Worm (Caenorhabditis elegans) whole organism, mixed stage, embryonic: Measurements from ENCODE around the gene C54C6.7.
A peak's percentile ranks its signal among the peaks of the same experiment; 100 is the strongest.

Source experiments
- M03D4.4 ChIP-seq: sonication (generic microtip); optimal IDR thresholded peaks from 2 replicates; lab custom pipeline; 2017; ENCODE audit warnings: mild to moderate bottlenecking, missing genetic modification characterization, missing compliant biosample characterization
- blmp-1 ChIP-seq: fragments of 150-350 bp; optimal IDR thresholded peaks from 2 replicates; lab custom pipeline; 2014; ENCODE audit warnings: missing biosample characterization, missing genetic modification characterization
- ceh-39 ChIP-seq: fragments of 150-350 bp; optimal IDR thresholded peaks from 2 replicates; lab custom pipeline; 2014; ENCODE audit warnings: missing biosample characterization, missing genetic modification characterization
- ceh-43 ChIP-seq: fragments of 200-800 bp; sonication (Bioruptor generic); optimal IDR thresholded peaks from 2 replicates; lab custom pipeline; 2018; ENCODE audit warnings: mild to moderate bottlenecking, missing genetic modification characterization, moderate library complexity, missing compliant biosample characterization
- ceh-83 ChIP-seq: fragments of 200-800 bp; sonication (Bioruptor generic); optimal IDR thresholded peaks from 2 replicates; lab custom pipeline; 2018; ENCODE audit warnings: mild to moderate bottlenecking, missing genetic modification characterization, missing compliant biosample characterization
- ces-1 ChIP-seq: fragments of 150-350 bp; optimal IDR thresholded peaks from 2 replicates; lab custom pipeline; 2014; ENCODE audit warnings: missing biosample characterization, missing genetic modification reagents, missing genetic modification characterization
- cnd-1 ChIP-seq: fragments of 200-800 bp; sonication (Bioruptor generic); optimal IDR thresholded peaks from 2 replicates; lab custom pipeline; 2018; ENCODE audit warnings: mild to moderate bottlenecking, missing genetic modification characterization, missing compliant biosample characterization
- drap-1 ChIP-seq: fragments of 200-800 bp; sonication (Bioruptor generic); optimal IDR thresholded peaks from 3 replicates; lab custom pipeline; 2018; ENCODE audit warnings: mild to moderate bottlenecking, missing genetic modification characterization, missing compliant biosample characterization
- elt-1 ChIP-seq: sonication (generic microtip); optimal IDR thresholded peaks from 2 replicates; lab custom pipeline; 2017; ENCODE audit warnings: missing genetic modification characterization, mild to moderate bottlenecking, missing compliant biosample characterization, antibody characterized with exemption, moderate library complexity, borderline replicate concordance; ENCODE audit not compliant: insufficient read depth
- lin-32 ChIP-seq: fragments of 200-800 bp; sonication (Bioruptor generic); optimal IDR thresholded peaks from 2 replicates; lab custom pipeline; 2018; ENCODE audit warnings: mild to moderate bottlenecking, missing genetic modification characterization, missing compliant biosample characterization
- lsy-2 ChIP-seq: fragments of 150-350 bp; optimal IDR thresholded peaks from 2 replicates; lab custom pipeline; 2014; ENCODE audit warnings: missing biosample characterization, missing genetic modification characterization
- mab-5 ChIP-seq: fragments of 150-350 bp; optimal IDR thresholded peaks from 2 replicates; lab custom pipeline; 2014; ENCODE audit warnings: missing biosample characterization, missing genetic modification characterization
- mep-1 ChIP-seq: fragments of 150-350 bp; optimal IDR thresholded peaks from 2 replicates; lab custom pipeline; 2017; ENCODE audit warnings: missing biosample characterization, missing genetic modification reagents, missing genetic modification characterization, inconsistent platforms
- nhr-12 ChIP-seq: fragments of 150-350 bp; optimal IDR thresholded peaks from 2 replicates; lab custom pipeline; 2014; ENCODE audit warnings: missing biosample characterization, missing genetic modification characterization
- nhr-2 ChIP-seq: fragments of 150-350 bp; optimal IDR thresholded peaks from 2 replicates; lab custom pipeline; 2014; ENCODE audit warnings: missing biosample characterization, missing genetic modification characterization
- nhr-237 ChIP-seq: fragments of 150-350 bp; optimal IDR thresholded peaks from 2 replicates; lab custom pipeline; 2014; ENCODE audit warnings: missing biosample characterization, missing genetic modification characterization
- nhr-28 ChIP-seq: fragments of 150-350 bp; optimal IDR thresholded peaks from 2 replicates; lab custom pipeline; 2014; ENCODE audit warnings: missing biosample characterization, missing genetic modification characterization
- nhr-76 ChIP-seq: sonication (generic microtip); optimal IDR thresholded peaks from 2 replicates; lab custom pipeline; 2017; ENCODE audit warnings: missing biosample characterization, missing genetic modification characterization
- pha-4 ChIP-seq: fragments of 150-350 bp; optimal IDR thresholded peaks from 2 replicates; lab custom pipeline; 2018; ENCODE audit warnings: missing biosample characterization, missing genetic modification reagents, missing genetic modification characterization
- sem-2 ChIP-seq: fragments of 200-800 bp; sonication (Bioruptor generic); optimal IDR thresholded peaks from 2 replicates; lab custom pipeline; 2018; ENCODE audit warnings: mild to moderate bottlenecking, missing genetic modification characterization, missing compliant biosample characterization
- snpc-4 ChIP-seq: fragments of 150-350 bp; optimal IDR thresholded peaks from 2 replicates; lab custom pipeline; 2014; ENCODE audit warnings: missing biosample characterization, missing genetic modification characterization
- sptf-1 ChIP-seq: sonication (generic microtip); optimal IDR thresholded peaks from 2 replicates; lab custom pipeline; 2017; ENCODE audit warnings: mild to moderate bottlenecking, missing genetic modification characterization, moderate library complexity, missing compliant biosample characterization
- tbx-8 ChIP-seq: fragments of 200-800 bp; sonication (Bioruptor generic); optimal IDR thresholded peaks from 2 replicates; lab custom pipeline; 2018; ENCODE audit warnings: mild to moderate bottlenecking, missing genetic modification characterization, moderate library complexity, missing compliant biosample characterization
- unc-120 ChIP-seq: sonication (generic microtip); optimal IDR thresholded peaks from 2 replicates; lab custom pipeline; 2017; ENCODE audit warnings: missing genetic modification characterization, missing compliant biosample characterization; ENCODE audit not compliant: poor library complexity, severe bottlenecking
- unc-39 ChIP-seq: fragments of 150-350 bp; optimal IDR thresholded peaks from 2 replicates; lab custom pipeline; 2014; ENCODE audit warnings: missing biosample characterization, missing genetic modification characterization
- unc-62 ChIP-seq: fragments of 150-350 bp; optimal IDR thresholded peaks from 2 replicates; lab custom pipeline; 2014; ENCODE audit warnings: missing biosample characterization, missing genetic modification reagents, missing genetic modification characterization
- zip-8 ChIP-seq: fragments of 150-350 bp; optimal IDR thresholded peaks from 2 replicates; lab custom pipeline; 2014; ENCODE audit warnings: missing biosample characterization, missing genetic modification characterization

The C54C6.7 gene

DNA sequence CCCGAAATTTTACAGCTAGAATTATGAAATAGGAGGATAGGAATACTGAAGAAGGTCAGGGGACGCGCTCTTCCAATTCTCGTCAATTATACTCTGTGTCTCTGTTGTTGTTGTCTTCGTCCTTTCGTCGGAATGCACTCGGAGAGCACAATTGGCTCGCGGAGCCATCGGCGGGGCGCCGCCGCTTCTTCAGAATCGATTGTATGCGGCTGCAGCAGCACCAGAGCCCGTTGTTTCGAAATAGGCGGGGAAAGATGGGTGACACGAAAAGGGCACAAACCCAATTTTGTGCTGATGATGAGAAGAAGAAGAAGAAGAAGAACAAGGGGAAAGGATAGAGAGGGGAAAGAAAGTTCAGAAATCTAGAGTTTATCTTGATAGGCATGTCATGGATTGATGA lies 4.1 kb downstream of the C54C6.7 start:
- TF ChIP-seq zip-8 (tag; lab: Kevin White, UChicago): no peak
- peak; percentile 89 for TF ChIP-seq ces-1 (GFP tag; lab: Kevin White, UChicago)

DNA sequence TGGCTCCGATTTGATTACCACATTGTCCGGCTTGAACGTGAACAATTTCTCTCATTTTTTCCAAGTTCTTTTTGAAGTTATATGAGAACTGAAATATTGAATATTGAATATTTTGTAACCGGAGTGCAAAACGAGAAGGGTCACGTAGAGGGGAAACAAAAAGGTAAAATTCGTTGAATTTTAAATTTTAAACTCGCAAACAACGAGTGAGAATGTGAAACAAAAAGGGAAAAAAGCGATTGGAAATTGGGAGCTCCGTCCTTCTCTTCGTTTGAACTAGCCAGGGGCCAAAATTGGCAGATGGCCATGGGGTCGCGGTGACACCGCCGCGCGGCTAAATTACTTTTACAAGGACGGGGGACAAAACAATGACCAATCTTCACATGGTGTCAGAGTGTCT lies 4.7 kb downstream of the C54C6.7 start, which contains the start of gene ben-1:
ben-1 (minus strand) TSS at position 101 of the 400 bp plus-strand sequence.
- TF ChIP-seq unc-120 (tag; lab: Kevin White, UChicago) (no peak), M03D4.4 (no peak), nhr-28 (tag; lab: Kevin White, UChicago) (no peak), ceh-83 (GFP tag; lab: Kevin White, UChicago) (no peak), lin-32 (no peak), blmp-1 (tag; lab: Kevin White, UChicago) (no peak), unc-39 (no peak), cnd-1 (tag; lab: Kevin White, UChicago) (no peak), nhr-12 (no peak), ceh-39 (no peak), elt-1 (no peak), lsy-2 (tag; lab: Kevin White, UChicago) (no peak), snpc-4 (tag; lab: Kevin White, UChicago) (no peak), unc-62 (GFP tag; lab: Kevin White, UChicago) (no peak), sem-2 (GFP tag; lab: Kevin White, UChicago) (no peak), mep-1 (no peak), pha-4 (tag; lab: Kevin White, UChicago) (no peak), ceh-43 (GFP tag; lab: Kevin White, UChicago) (no peak), tbx-8 (GFP tag; lab: Kevin White, UChicago) (no peak), nhr-2 (tag; lab: Kevin White, UChicago) (no peak)

ce11 chrIII:3541093-3541492 lies 5.1 kb downstream of the C54C6.7 start:
- peak; percentile 92 for TF ChIP-seq zip-8 (tag; lab: Kevin White, UChicago)
- TF ChIP-seq ceh-83 (GFP tag; lab: Kevin White, UChicago): no peak
- TF ChIP-seq nhr-76 (tag; lab: Kevin White, UChicago): no peak
- no peak for TF ChIP-seq elt-1

DNA sequence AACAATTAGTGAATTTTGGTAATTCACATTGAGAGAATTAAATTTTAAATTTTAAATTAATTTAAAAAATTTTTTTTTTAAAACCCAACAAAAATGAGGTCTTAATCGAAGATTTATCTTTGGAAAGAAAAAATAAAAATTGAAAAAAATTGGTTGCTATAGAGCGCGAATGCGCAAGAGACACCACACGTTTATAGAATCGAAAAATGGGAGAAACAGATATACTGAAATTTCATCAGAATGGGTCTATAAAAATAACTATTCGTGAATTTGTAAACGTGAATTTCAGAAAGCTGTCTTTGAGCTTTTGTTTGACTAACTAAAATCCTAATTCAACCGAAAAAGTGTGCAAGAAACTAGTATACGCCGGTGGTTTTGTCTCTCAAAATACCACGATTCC lies 5.8 kb downstream of the C54C6.7 start:
- no peak for TF ChIP-seq pha-4 (tag; lab: Kevin White, UChicago)
- TF ChIP-seq mep-1: peak; percentile 6
- TF ChIP-seq sptf-1 (tag; lab: Kevin White, UChicago): peak; percentile 52
- TF ChIP-seq nhr-237: peak; percentile 56
- TF ChIP-seq lsy-2 (tag; lab: Kevin White, UChicago): peak; percentile 64
- no peak for TF ChIP-seq unc-62 (GFP tag; lab: Kevin White, UChicago)
- peak; percentile 56 for TF ChIP-seq tbx-8 (GFP tag; lab: Kevin White, UChicago)
- peak; percentile 10 for TF ChIP-seq nhr-2 (tag; lab: Kevin White, UChicago)
- peak; percentile 22 for TF ChIP-seq ceh-39

ce11 chrIII:3539499-3539898 lies 6.7 kb downstream of the C54C6.7 start:
- no peak for TF ChIP-seq ceh-83 (GFP tag; lab: Kevin White, UChicago)
- no peak for TF ChIP-seq M03D4.4
- no peak for TF ChIP-seq zip-8 (tag; lab: Kevin White, UChicago)
- no peak for TF ChIP-seq lsy-2 (tag; lab: Kevin White, UChicago)
- TF ChIP-seq nhr-237: no peak
- TF ChIP-seq mab-5 (tag; lab: Kevin White, UChicago): no peak
- TF ChIP-seq pha-4 (tag; lab: Kevin White, UChicago): no peak
- no peak for TF ChIP-seq drap-1 (GFP tag; lab: Kevin White, UChicago)

ce11 chrIII:3537401-3537800 lies 8.8 kb downstream of the C54C6.7 start, which contains the start of gene cfap-20:
Gene cfap-20, minus strand, starts transcription at chrIII:3537501.
- TF ChIP-seq elt-1 (no peak), ceh-83 (GFP tag; lab: Kevin White, UChicago) (no peak), unc-62 (GFP tag; lab: Kevin White, UChicago) (no peak), snpc-4 (tag; lab: Kevin White, UChicago) (no peak)
- TF ChIP-seq, all 35 proteins: peak for 0

DNA sequence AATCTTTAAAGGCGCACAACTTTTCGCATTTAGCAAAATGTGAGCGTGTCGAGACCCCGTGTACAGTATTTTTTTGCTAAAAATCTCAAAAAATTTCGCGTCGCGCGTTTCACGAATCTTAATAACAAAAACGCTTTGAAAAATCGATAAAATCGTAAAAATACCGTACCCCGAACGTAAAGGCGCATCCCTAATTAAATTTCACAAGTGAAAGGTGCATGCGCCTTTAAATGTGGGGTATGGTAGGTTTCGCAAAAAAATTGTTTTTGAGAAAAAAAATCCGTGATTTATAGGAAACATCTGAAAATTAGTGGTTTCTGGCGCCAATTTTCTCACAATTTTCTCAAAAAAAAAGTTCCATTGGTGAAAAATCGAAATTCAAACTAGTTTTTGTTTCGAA lies 12.0 kb downstream of the C54C6.7 start:
- TF ChIP-seq mab-5 (tag; lab: Kevin White, UChicago) (no peak), snpc-4 (tag; lab: Kevin White, UChicago) (no peak), unc-39 (no peak), M03D4.4 (no peak)
